Worm (Caenorhabditis elegans): ENCODE data around the gene C54H2.4.

ce11 chrX:5720929-5721328 is 49.6 kb downstream of the C54H2.4 start:
- TF ChIP-seq blmp-1 (tag; optimal IDR thresholded peaks at IDR 0.05) (no peak), lin-13 (tag; optimal IDR thresholded peaks at IDR 0.05) (no peak), lsy-2 (tag; optimal IDR thresholded peaks at IDR 0.05) (no peak), nhr-2 (tag; optimal IDR thresholded peaks at IDR 0.05) (no peak), ceh-83 (GFP tag; optimal IDR thresholded peaks at IDR 0.05) (no peak), elt-3 (tag; optimal IDR thresholded peaks at IDR 0.05) (no peak), pha-4 (tag; optimal IDR thresholded peaks at IDR 0.05) (no peak), unc-39 (tag; optimal IDR thresholded peaks at IDR 0.05) (no peak), nhr-237 (tag; optimal IDR thresholded peaks at IDR 0.05) (no peak)

Data from whole organism, mixed stage, embryonic.